Worm (Caenorhabditis elegans) whole organism, mixed stage, embryonic: Measurements from ENCODE around the gene Y69A2AR.16.

Experiments
- bed-3 ChIP-seq: fragments of 200-800 bp; sonication (Bioruptor generic); optimal IDR thresholded peaks from 3 replicates; lab custom pipeline; 2018; ENCODE audit warnings: mild to moderate bottlenecking, missing genetic modification characterization, moderate library complexity, missing compliant biosample characterization
- ceh-39 ChIP-seq: fragments of 150-350 bp; optimal IDR thresholded peaks from 2 replicates; lab custom pipeline; 2014; ENCODE audit warnings: missing biosample characterization, missing genetic modification characterization
- ceh-83 ChIP-seq: fragments of 200-800 bp; sonication (Bioruptor generic); optimal IDR thresholded peaks from 2 replicates; lab custom pipeline; 2018; ENCODE audit warnings: mild to moderate bottlenecking, missing genetic modification characterization, missing compliant biosample characterization
- hlh-1 ChIP-seq: fragments of 150-350 bp; optimal IDR thresholded peaks from 2 replicates; lab custom pipeline; 2014; ENCODE audit warnings: missing biosample characterization, missing genetic modification reagents, missing genetic modification characterization
- lsy-2 ChIP-seq: fragments of 150-350 bp; optimal IDR thresholded peaks from 2 replicates; lab custom pipeline; 2014; ENCODE audit warnings: missing biosample characterization, missing genetic modification characterization
- nhr-12 ChIP-seq: fragments of 150-350 bp; optimal IDR thresholded peaks from 2 replicates; lab custom pipeline; 2014; ENCODE audit warnings: missing biosample characterization, missing genetic modification characterization
- nhr-2 ChIP-seq: fragments of 150-350 bp; optimal IDR thresholded peaks from 2 replicates; lab custom pipeline; 2014; ENCODE audit warnings: missing biosample characterization, missing genetic modification characterization
- nhr-76 ChIP-seq: sonication (generic microtip); optimal IDR thresholded peaks from 2 replicates; lab custom pipeline; 2017; ENCODE audit warnings: missing biosample characterization, missing genetic modification characterization
- pha-4 ChIP-seq: fragments of 150-350 bp; optimal IDR thresholded peaks from 2 replicates; lab custom pipeline; 2018; ENCODE audit warnings: missing biosample characterization, missing genetic modification reagents, missing genetic modification characterization
- snpc-4 ChIP-seq: fragments of 150-350 bp; optimal IDR thresholded peaks from 2 replicates; lab custom pipeline; 2014; ENCODE audit warnings: missing biosample characterization, missing genetic modification characterization

The Y69A2AR.16 gene

ce11 chrIV:2572107-2572506 lies 74.5 kb downstream of the Y69A2AR.16 start, which contains the start of gene Y69A2AR.51:
Gene Y69A2AR.51, plus strand, starts transcription at chrIV:2572407.
- TF ChIP-seq hlh-1 (tag; lab: Kevin White, UChicago) (no peak), snpc-4 (tag; lab: Kevin White, UChicago) (no peak), bed-3 (GFP tag; lab: Kevin White, UChicago) (no peak)

ce11 chrIV:2573122-2573521 lies 75.5 kb downstream of the Y69A2AR.16 start:
- TF ChIP-seq nhr-2 (tag; lab: Kevin White, UChicago) (no peak), ceh-39 (tag; lab: Kevin White, UChicago) (no peak), pha-4 (tag; lab: Kevin White, UChicago) (no peak), nhr-12 (tag; lab: Kevin White, UChicago) (no peak), lsy-2 (tag; lab: Kevin White, UChicago) (no peak), ceh-83 (GFP tag; lab: Kevin White, UChicago) (no peak), snpc-4 (tag; lab: Kevin White, UChicago) (no peak), bed-3 (GFP tag; lab: Kevin White, UChicago) (no peak), nhr-76 (tag; lab: Kevin White, UChicago) (no peak)
